Fruit fly (Drosophila melanogaster) whole organism, embryonic: ENCODE results near the gene cbt.

Experiments
- CG10366 ChIP-seq: fragments of 200-800 bp; sonication (Bioruptor generic); IDR thresholded peaks from 2 replicates; pipeline ENCODE4 v1.3.6; 2022; ENCODE audit warnings: missing biosample characterization, missing genetic modification characterization
- CG11085 ChIP-seq: fragments of 200-800 bp; sonication (Bioruptor generic); IDR thresholded peaks from 2 replicates; pipeline ENCODE4 v1.3.6; 2022; ENCODE audit warnings: missing biosample characterization, missing genetic modification characterization
- CG11398 ChIP-seq: fragments of 200-800 bp; sonication (Bioruptor generic); optimal IDR thresholded peaks from 2 replicates; lab custom pipeline; 2016; ENCODE audit warnings: missing biosample characterization, missing genetic modification characterization
- CG13123 ChIP-seq: fragments of 200-800 bp; sonication (Bioruptor generic); optimal IDR thresholded peaks from 2 replicates; lab custom pipeline; 2016; ENCODE audit warnings: missing biosample characterization, missing genetic modification characterization
- CG13624 ChIP-seq: fragments of 200-800 bp; sonication (Bioruptor generic); optimal IDR thresholded peaks from 2 replicates; lab custom pipeline; 2016; ENCODE audit warnings: missing biosample characterization, missing genetic modification characterization
- CG14710 ChIP-seq: fragments of 200-800 bp; sonication (Bioruptor generic); optimal IDR thresholded peaks from 3 replicates; lab custom pipeline; 2019; ENCODE audit warnings: missing biosample characterization, mild to moderate bottlenecking, missing genetic modification characterization, moderate library complexity
- CG15269 ChIP-seq: fragments of 200-800 bp; sonication (Bioruptor generic); optimal IDR thresholded peaks from 2 replicates; lab custom pipeline; 2018; ENCODE audit warnings: missing biosample characterization, mild to moderate bottlenecking, missing genetic modification characterization, moderate library complexity
- CG1603 ChIP-seq: fragments of 200-800 bp; sonication (Bioruptor generic); optimal IDR thresholded peaks from 2 replicates; lab custom pipeline; 2019; ENCODE audit warnings: missing biosample characterization, mild to moderate bottlenecking, missing genetic modification characterization, moderate library complexity
- CG16779 ChIP-seq: fragments of 200-800 bp; sonication (Bioruptor generic); IDR thresholded peaks from 2 replicates; pipeline ENCODE4 v1.3.6; 2022; ENCODE audit warnings: missing biosample characterization, missing genetic modification characterization
- CG18476 ChIP-seq: fragments of 200-800 bp; sonication (Bioruptor generic); optimal IDR thresholded peaks from 2 replicates; lab custom pipeline; 2016; ENCODE audit warnings: missing biosample characterization, mild to moderate bottlenecking, missing genetic modification characterization
- CG2678 ChIP-seq: fragments of 200-800 bp; sonication (Bioruptor generic); optimal IDR thresholded peaks from 3 replicates; lab custom pipeline; 2019; ENCODE audit warnings: missing biosample characterization, mild to moderate bottlenecking, missing genetic modification characterization, moderate library complexity
- CG30403 ChIP-seq: fragments of 200-800 bp; sonication (Bioruptor generic); optimal IDR thresholded peaks from 3 replicates; lab custom pipeline; 2016; ENCODE audit warnings: missing biosample characterization, missing genetic modification characterization
- CG31224 ChIP-seq: fragments of 200-800 bp; sonication (Bioruptor generic); IDR thresholded peaks from 2 replicates; pipeline ENCODE4 v1.3.6; 2022; ENCODE audit warnings: missing biosample characterization, missing genetic modification characterization
- CG3281 ChIP-seq: fragments of 200-800 bp; sonication (Bioruptor generic); optimal IDR thresholded peaks from 3 replicates; lab custom pipeline; 2017; ENCODE audit warnings: missing biosample characterization, mild to moderate bottlenecking, missing genetic modification characterization
- CG34422 ChIP-seq: fragments of 200-800 bp; sonication (Bioruptor generic); IDR thresholded peaks from 3 replicates; pipeline ENCODE4 v1.3.6; 2022; ENCODE audit warnings: missing biosample characterization, missing genetic modification characterization
- CG3838 ChIP-seq: fragments of 200-800 bp; sonication (Bioruptor generic); optimal IDR thresholded peaks from 3 replicates; lab custom pipeline; 2016; ENCODE audit warnings: missing biosample characterization, missing genetic modification characterization
- CG42726 ChIP-seq: fragments of 200-800 bp; sonication (Bioruptor generic); IDR thresholded peaks from 2 replicates; pipeline ENCODE4 v1.3.6; 2022; ENCODE audit warnings: missing biosample characterization, missing genetic modification characterization; ENCODE audit not compliant: partially characterized antibody
- CG6175 ChIP-seq: fragments of 200-800 bp; sonication (Bioruptor generic); IDR thresholded peaks from 3 replicates; pipeline ENCODE4 v1.3.6; 2022; ENCODE audit warnings: missing biosample characterization, missing genetic modification characterization
- CG7271 ChIP-seq: fragments of 200-800 bp; sonication (Bioruptor generic); optimal IDR thresholded peaks from 2 replicates; lab custom pipeline; 2018; ENCODE audit warnings: missing biosample characterization, mild to moderate bottlenecking, missing genetic modification characterization, moderate library complexity
- CG7987 ChIP-seq: fragments of 200-800 bp; sonication (Bioruptor generic); optimal IDR thresholded peaks from 2 replicates; lab custom pipeline; 2018; ENCODE audit warnings: missing biosample characterization, mild to moderate bottlenecking, missing genetic modification characterization, moderate library complexity
- D19B ChIP-seq: fragments of 200-800 bp; sonication (Bioruptor generic); optimal IDR thresholded peaks from 2 replicates; lab custom pipeline; 2017; ENCODE audit warnings: missing biosample characterization, mild to moderate bottlenecking, missing genetic modification characterization
- H15 ChIP-seq: fragments of 200-800 bp; sonication (Bioruptor generic); IDR thresholded peaks from 3 replicates; pipeline ENCODE4 v1.3.6; 2022; ENCODE audit warnings: missing biosample characterization, missing genetic modification characterization
- HLH3B ChIP-seq: fragments of 200-800 bp; sonication (Bioruptor generic); IDR thresholded peaks from 2 replicates; pipeline ENCODE4 v1.3.6; 2022; ENCODE audit warnings: missing biosample characterization, missing genetic modification characterization
- HLH54F ChIP-seq: fragments of 200-800 bp; sonication (Bioruptor generic); optimal IDR thresholded peaks from 3 replicates; lab custom pipeline; 2016; ENCODE audit warnings: missing biosample characterization, missing genetic modification characterization
- Hr78 ChIP-seq, 2 experiments: fragments of 200-800 bp in 1 of 2; fragments of >200 bp in 1 of 2; sonication (Bioruptor generic) in 1 of 2; optimal IDR thresholded peaks; 2 replicates each; lab custom pipeline; 2017 to 2019; ENCODE audit warnings: missing biosample characterization in 2 of 2, missing genetic modification characterization in 2 of 2, mild to moderate bottlenecking in 1 of 2, moderate library complexity in 1 of 2
- Kr ChIP-seq: fragments of 200-800 bp; sonication (Bioruptor generic); optimal IDR thresholded peaks from 2 replicates; lab custom pipeline; 2017; ENCODE audit warnings: missing biosample characterization, mild to moderate bottlenecking, missing genetic modification characterization
- MBD-R2 ChIP-seq: fragments of 200-800 bp; sonication (Bioruptor generic); IDR thresholded peaks from 2 replicates; pipeline ENCODE4 v1.3.6; 2022; ENCODE audit warnings: missing biosample characterization, missing genetic modification characterization
- Nf-YA ChIP-seq: fragments of 200-800 bp; sonication (Bioruptor generic); IDR thresholded peaks from 2 replicates; pipeline ENCODE4 v1.3.6; 2022; ENCODE audit warnings: missing biosample characterization, missing genetic modification characterization
- Oaz ChIP-seq: fragments of 200-800 bp; sonication (Bioruptor generic); IDR thresholded peaks from 2 replicates; pipeline ENCODE4 v1.3.6; 2022; ENCODE audit warnings: missing biosample characterization, missing genetic modification characterization
- Taf1 ChIP-seq: fragments of 200-800 bp; sonication (Bioruptor generic); IDR thresholded peaks from 2 replicates; pipeline ENCODE4 v1.3.6; 2022; ENCODE audit warnings: missing biosample characterization, missing genetic modification characterization
- aop ChIP-seq: fragments of 200-800 bp; sonication (Bioruptor generic); IDR thresholded peaks from 2 replicates; pipeline ENCODE4 v1.3.6; 2022; ENCODE audit warnings: missing biosample characterization, missing genetic modification characterization
- bcd ChIP-seq: fragments of 200-800 bp; sonication (Bioruptor generic); optimal IDR thresholded peaks from 2 replicates; lab custom pipeline; 2017; ENCODE audit warnings: missing biosample characterization, mild to moderate bottlenecking, missing genetic modification characterization
- chm ChIP-seq: fragments of 200-800 bp; sonication (Bioruptor generic); IDR thresholded peaks from 2 replicates; pipeline ENCODE4 v1.3.6; 2022; ENCODE audit warnings: missing biosample characterization, missing genetic modification characterization
- esg ChIP-seq: fragments of 200-800 bp; sonication (Bioruptor generic); conservative IDR thresholded peaks from 2 replicates; pipeline ENCODE4 v1.3.6; 2022; ENCODE audit warnings: missing biosample characterization, missing genetic modification characterization
- fd102C ChIP-seq: fragments of 200-800 bp; sonication (Bioruptor generic); optimal IDR thresholded peaks from 2 replicates; lab custom pipeline; 2018; ENCODE audit warnings: missing biosample characterization, mild to moderate bottlenecking, missing genetic modification characterization, moderate library complexity
- gem ChIP-seq: fragments of 200-800 bp; sonication (Bioruptor generic); optimal IDR thresholded peaks from 2 replicates; lab custom pipeline; 2019; ENCODE audit warnings: missing biosample characterization, mild to moderate bottlenecking, missing genetic modification characterization, moderate library complexity
- insv ChIP-seq, 2 experiments: fragments of 200-800 bp; sonication (Bioruptor generic); optimal IDR thresholded peaks; 3 replicates each; lab custom pipeline; 2016 to 2018; ENCODE audit warnings: missing biosample characterization in 2 of 2, missing genetic modification characterization in 2 of 2
- jing ChIP-seq: fragments of 200-800 bp; sonication (Bioruptor generic); optimal IDR thresholded peaks from 2 replicates; lab custom pipeline; 2018; ENCODE audit warnings: missing biosample characterization, mild to moderate bottlenecking, missing genetic modification characterization
- lmd ChIP-seq: fragments of 200-800 bp; sonication (Bioruptor generic); IDR thresholded peaks from 2 replicates; pipeline ENCODE4 v1.3.6; 2022; ENCODE audit warnings: missing biosample characterization, missing genetic modification characterization
- maf-S ChIP-seq: fragments of 200-800 bp; sonication (Bioruptor generic); optimal IDR thresholded peaks from 2 replicates; lab custom pipeline; 2016; ENCODE audit warnings: missing biosample characterization, missing genetic modification characterization
- nmo ChIP-seq: fragments of 200-800 bp; sonication (Bioruptor generic); optimal IDR thresholded peaks from 2 replicates; lab custom pipeline; 2018; ENCODE audit warnings: missing biosample characterization, mild to moderate bottlenecking, missing genetic modification characterization, moderate library complexity
- pzg ChIP-seq: fragments of 200-800 bp; sonication (Bioruptor generic); optimal IDR thresholded peaks from 3 replicates; lab custom pipeline; 2018; ENCODE audit warnings: missing biosample characterization, mild to moderate bottlenecking, missing genetic modification characterization, moderate library complexity
- repo ChIP-seq: fragments of 200-800 bp; sonication (Bioruptor generic); optimal IDR thresholded peaks from 2 replicates; lab custom pipeline; 2016; ENCODE audit warnings: missing biosample characterization, missing genetic modification characterization
- sug ChIP-seq: fragments of 200-800 bp; optimal IDR thresholded peaks from 2 replicates; lab custom pipeline; 2019; ENCODE audit warnings: missing biosample characterization, mild to moderate bottlenecking, missing genetic modification characterization, moderate library complexity
- unpg ChIP-seq: fragments of 200-800 bp; sonication (Bioruptor generic); optimal IDR thresholded peaks from 3 replicates; lab custom pipeline; 2018; ENCODE audit warnings: missing biosample characterization, mild to moderate bottlenecking, missing genetic modification characterization, moderate library complexity
- vvl ChIP-seq: fragments of 200-800 bp; sonication (Bioruptor generic); IDR thresholded peaks from 2 replicates; pipeline ENCODE4 v1.3.6; 2022; ENCODE audit warnings: missing biosample characterization, missing genetic modification characterization
- yki ChIP-seq: fragments of >200 bp; optimal IDR thresholded peaks from 3 replicates; lab custom pipeline; 2018
- zfh1 ChIP-seq: fragments of 200-800 bp; sonication (Bioruptor generic); IDR thresholded peaks from 3 replicates; pipeline ENCODE4 v1.3.6; 2022; ENCODE audit warnings: missing biosample characterization, missing genetic modification characterization

Gene cbt

dm6 chr2L:483347-484280 lies 4.1 kb upstream of the cbt start (continued):
- no peak for TF ChIP-seq Nf-YA (GFP tag; lab: Robert Waterston, UW)
- TF ChIP-seq zfh1 (GFP tag; lab: Robert Waterston, UW): no peak
- TF ChIP-seq bcd: no peak
- TF ChIP-seq CG10366 (GFP tag; lab: Robert Waterston, UW): no peak
- TF ChIP-seq CG34422: no peak
- TF ChIP-seq CG3281 (GFP tag; lab: Kevin White, UChicago): peak; percentile 30
- TF ChIP-seq CG11085: no peak
- TF ChIP-seq unpg (GFP tag; lab: Kevin White, UChicago): no peak
- no peak for TF ChIP-seq HLH54F
- TF ChIP-seq esg (GFP tag; lab: Robert Waterston, UW): no peak
- TF ChIP-seq chm (GFP tag; lab: Robert Waterston, UW): no peak
- no peak for TF ChIP-seq CG2678 (tag; lab: Kevin White, UChicago)
- TF ChIP-seq Kr (GFP tag; lab: Kevin White, UChicago): no peak
- TF ChIP-seq H15 (GFP tag; lab: Robert Waterston, UW): no peak
- TF ChIP-seq gem (tag; lab: Kevin White, UChicago): peak; percentile 10
- no peak for TF ChIP-seq Hr78 (GFP tag; optimal IDR thresholded peaks at IDR 0.05; lab: Kevin White, UChicago)
- TF ChIP-seq yki: no peak
- no peak for TF ChIP-seq CG13624 (GFP tag; lab: Kevin White, UChicago)
- TF ChIP-seq aop (GFP tag; lab: Robert Waterston, UW): no peak
- no peak for TF ChIP-seq HLH3B (GFP tag; lab: Robert Waterston, UW)
- no peak for TF ChIP-seq vvl
- TF ChIP-seq maf-S (GFP tag; lab: Kevin White, UChicago): no peak
- no peak for TF ChIP-seq jing (GFP tag; lab: Kevin White, UChicago)
- no peak for TF ChIP-seq lmd (GFP tag; lab: Robert Waterston, UW)
- no peak for TF ChIP-seq pzg
- TF ChIP-seq CG16779 (GFP tag; lab: Robert Waterston, UW): no peak
- TF ChIP-seq CG14710 (tag; lab: Kevin White, UChicago): no peak
- no peak for TF ChIP-seq CG1603 (tag; lab: Kevin White, UChicago)
- TF ChIP-seq CG13123 (GFP tag; lab: Kevin White, UChicago): no peak
- no peak for TF ChIP-seq CG42726 (GFP tag; lab: Robert Waterston, UW)
- peak; percentile 1 for TF ChIP-seq CG7987 (GFP tag; lab: Kevin White, UChicago)
- TF ChIP-seq CG7271 (tag; lab: Kevin White, UChicago): no peak
- no peak for TF ChIP-seq CG15269 (tag; lab: Kevin White, UChicago)
- TF ChIP-seq CG31224 (GFP tag; lab: Robert Waterston, UW): no peak
- TF ChIP-seq CG11398: no peak
- TF ChIP-seq D19B (GFP tag; lab: Kevin White, UChicago): no peak
- no peak for TF ChIP-seq nmo
- no peak for TF ChIP-seq Taf1 (GFP tag; lab: Robert Waterston, UW)
- peak; percentile 9 for TF ChIP-seq sug (tag; lab: Kevin White, UChicago)
- TF ChIP-seq CG30403 (GFP tag; lab: Kevin White, UChicago): peak; percentile 2
- TF ChIP-seq Oaz: no peak
- TF ChIP-seq CG18476 (GFP tag; lab: Kevin White, UChicago): no peak
- peak; percentile 45; the same call in 1 of the 3 replicates for TF ChIP-seq CG6175 (GFP tag; lab: Robert Waterston, UW)
- no peak for TF ChIP-seq fd102C
- TF ChIP-seq CG3838 (GFP tag; lab: Kevin White, UChicago): no peak
- no peak for TF ChIP-seq MBD-R2 (GFP tag; lab: Robert Waterston, UW)
- TF ChIP-seq repo (GFP tag; lab: Kevin White, UChicago): no peak
- no peak for TF ChIP-seq insv (GFP tag; optimal IDR thresholded peaks at IDR 0.05; lab: Kevin White, UChicago)
